Fruit fly (Drosophila melanogaster): ENCODE results near the gene eyg.

eyg gene

dm6 chr3L:12468016-12468415 is at the start of gene eyg:
Gene eyg, minus strand, starts transcription at chr3L:12468021.
- TF ChIP-seq h (optimal IDR thresholded peaks at IDR 0.05) (no peak), Sin3A (optimal IDR thresholded peaks at IDR 0.05) (no peak), ttk (optimal IDR thresholded peaks at IDR 0.05) (no peak), Myc (optimal IDR thresholded peaks at IDR 0.05) (no peak), psq (optimal IDR thresholded peaks at IDR 0.05) (no peak), insv (optimal IDR thresholded peaks at IDR 0.05) (no peak)

DNA sequence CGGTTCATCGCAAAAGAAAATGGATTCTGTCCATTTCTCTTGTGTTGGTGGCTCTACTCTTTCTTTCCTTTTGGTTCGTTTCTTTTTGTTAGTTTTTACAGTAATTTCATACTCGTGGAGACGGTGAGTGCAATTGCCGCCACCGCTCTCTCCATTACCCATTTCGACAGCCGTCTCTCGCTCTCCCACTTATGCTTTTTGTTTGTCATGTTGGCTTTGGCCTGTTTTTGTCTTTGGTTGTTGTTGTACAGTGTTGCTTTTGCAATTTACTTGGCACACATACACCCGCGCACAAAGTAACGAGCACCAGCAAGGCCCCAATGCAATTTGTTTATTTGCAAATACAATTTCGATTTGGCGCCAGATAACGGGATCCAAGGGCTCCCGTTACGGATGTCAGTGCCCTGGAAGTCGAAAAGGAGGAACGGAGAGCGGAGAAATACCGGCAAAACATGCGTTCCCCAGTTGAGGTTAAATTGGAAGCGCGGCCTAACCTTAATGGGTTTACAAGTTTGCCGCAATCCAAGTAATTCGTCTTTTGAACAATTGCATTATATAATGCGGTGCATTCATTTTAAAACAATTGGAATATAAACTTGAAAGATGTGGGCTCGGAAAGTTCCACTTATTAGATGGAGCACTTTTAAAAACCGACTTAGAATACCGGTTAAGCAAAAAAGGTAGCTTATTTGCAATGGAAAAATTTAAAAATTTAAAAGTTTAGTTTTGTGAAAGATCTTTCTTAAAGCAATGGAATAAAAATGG is 48.1 kb upstream of the eyg start:
- TF ChIP-seq insv (optimal IDR thresholded peaks at IDR 0.05) (no peak), psq (optimal IDR thresholded peaks at IDR 0.05) (no peak), ttk (optimal IDR thresholded peaks at IDR 0.05) (no peak), Myc (optimal IDR thresholded peaks at IDR 0.05) (no peak), h (optimal IDR thresholded peaks at IDR 0.05) (no peak), Sin3A (optimal IDR thresholded peaks at IDR 0.05) (no peak)

dm6 chr3L:12514762-12515215 is 47.0 kb upstream of the eyg start, which contains the start of the genes sti and tral:
Gene sti, minus strand, starts transcription at chr3L:12514815.
Gene tral, plus strand, starts transcription at chr3L:12515059.
- TF ChIP-seq ttk (optimal IDR thresholded peaks at IDR 0.05) = no peak
- TF ChIP-seq Sin3A (optimal IDR thresholded peaks at IDR 0.05) = no peak
- TF ChIP-seq insv (optimal IDR thresholded peaks at IDR 0.05) = no peak
- no peak for TF ChIP-seq psq (optimal IDR thresholded peaks at IDR 0.05)
- TF ChIP-seq Myc (optimal IDR thresholded peaks at IDR 0.05) = no peak
- TF ChIP-seq h (optimal IDR thresholded peaks at IDR 0.05) = no peak

DNA sequence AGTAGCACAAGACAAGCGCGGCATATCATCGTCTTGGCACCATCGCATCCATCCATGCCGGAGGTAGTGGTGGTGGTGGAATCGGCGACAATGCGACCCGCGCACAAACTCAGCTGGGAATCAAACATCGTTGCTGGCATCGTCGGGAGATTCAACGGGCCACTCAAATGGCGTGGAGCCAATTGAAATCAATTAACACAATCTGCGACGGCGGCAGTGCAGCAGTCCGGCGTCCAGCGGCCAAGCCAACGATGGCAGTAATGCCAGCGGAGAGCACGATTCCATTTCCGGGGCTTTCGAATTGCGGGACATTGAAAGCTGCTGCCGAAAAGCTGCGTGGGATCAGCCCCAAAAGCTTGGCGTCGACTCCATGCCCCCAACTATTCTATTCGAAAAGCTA is 39.8 kb upstream of the eyg start, which contains the start of gene CG10654:
TSS of gene CG10654 (minus strand) at position 270 of the 400 bp plus-strand sequence.
- TF ChIP-seq Myc (optimal IDR thresholded peaks at IDR 0.05) (no peak), insv (optimal IDR thresholded peaks at IDR 0.05) (no peak), ttk (optimal IDR thresholded peaks at IDR 0.05) (no peak), psq (optimal IDR thresholded peaks at IDR 0.05) (no peak), Sin3A (optimal IDR thresholded peaks at IDR 0.05) (no peak), h (optimal IDR thresholded peaks at IDR 0.05) (no peak)

dm6 chr3L:12506963-12507552 is 39.2 kb upstream of the eyg start:
- TF ChIP-seq insv (optimal IDR thresholded peaks at IDR 0.05) (no peak), h (optimal IDR thresholded peaks at IDR 0.05) (no peak), Myc (optimal IDR thresholded peaks at IDR 0.05) (no peak), Sin3A (optimal IDR thresholded peaks at IDR 0.05) (no peak), psq (optimal IDR thresholded peaks at IDR 0.05) (no peak), ttk (optimal IDR thresholded peaks at IDR 0.05) (no peak)

DNA sequence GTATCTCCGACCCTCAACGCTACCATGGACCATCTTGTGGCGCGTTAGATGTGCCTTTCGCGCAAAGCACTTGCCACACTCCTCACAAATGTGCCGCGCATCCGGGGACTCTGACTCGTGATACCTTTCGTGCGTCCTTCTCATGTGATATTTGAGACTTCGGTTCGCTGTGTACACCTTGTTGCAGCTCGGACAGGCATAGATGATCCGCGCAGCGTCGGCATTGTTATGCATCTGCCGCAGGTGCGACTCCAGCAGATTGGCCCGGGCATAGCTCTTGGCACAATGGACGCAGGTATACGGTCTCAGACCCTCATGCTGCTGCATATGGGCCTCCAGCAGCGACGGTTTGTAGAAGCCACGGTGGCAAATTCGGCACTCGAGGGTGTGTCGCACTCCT is 38.2 kb upstream of the eyg start:
- TF ChIP-seq insv (optimal IDR thresholded peaks at IDR 0.05) (no peak), psq (optimal IDR thresholded peaks at IDR 0.05) (no peak), h (optimal IDR thresholded peaks at IDR 0.05) (no peak), ttk (optimal IDR thresholded peaks at IDR 0.05) (no peak), Sin3A (optimal IDR thresholded peaks at IDR 0.05) (no peak), Myc (optimal IDR thresholded peaks at IDR 0.05) (no peak)

dm6 chr3L:12503865-12504650 is 36.2 kb upstream of the eyg start, which contains the start of the genes CG10646 and vih:
Gene CG10646, minus strand, starts transcription at chr3L:12503894.
Gene vih, plus strand, starts transcription at chr3L:12504292.
- TF ChIP-seq ttk (optimal IDR thresholded peaks at IDR 0.05) (no peak), insv (optimal IDR thresholded peaks at IDR 0.05) (no peak), Myc (optimal IDR thresholded peaks at IDR 0.05) (no peak), psq (optimal IDR thresholded peaks at IDR 0.05) (no peak), h (optimal IDR thresholded peaks at IDR 0.05) (no peak), Sin3A (optimal IDR thresholded peaks at IDR 0.05) (no peak)

- TF ChIP-seq insv (optimal IDR thresholded peaks at IDR 0.05) (no peak), h (optimal IDR thresholded peaks at IDR 0.05) (no peak), Myc (optimal IDR thresholded peaks at IDR 0.05) (no peak), ttk (optimal IDR thresholded peaks at IDR 0.05) (no peak), Sin3A (optimal IDR thresholded peaks at IDR 0.05) (no peak), psq (optimal IDR thresholded peaks at IDR 0.05) (no peak)
Observed at dm6 chr3L:12501249-12501648, 33.4 kb upstream of the eyg start, which contains the start of the genes CG10638 and CG10681. Gene CG10638, minus strand, starts transcription at chr3L:12501311. Gene CG10681, plus strand, starts transcription at chr3L:12501513.

DNA sequence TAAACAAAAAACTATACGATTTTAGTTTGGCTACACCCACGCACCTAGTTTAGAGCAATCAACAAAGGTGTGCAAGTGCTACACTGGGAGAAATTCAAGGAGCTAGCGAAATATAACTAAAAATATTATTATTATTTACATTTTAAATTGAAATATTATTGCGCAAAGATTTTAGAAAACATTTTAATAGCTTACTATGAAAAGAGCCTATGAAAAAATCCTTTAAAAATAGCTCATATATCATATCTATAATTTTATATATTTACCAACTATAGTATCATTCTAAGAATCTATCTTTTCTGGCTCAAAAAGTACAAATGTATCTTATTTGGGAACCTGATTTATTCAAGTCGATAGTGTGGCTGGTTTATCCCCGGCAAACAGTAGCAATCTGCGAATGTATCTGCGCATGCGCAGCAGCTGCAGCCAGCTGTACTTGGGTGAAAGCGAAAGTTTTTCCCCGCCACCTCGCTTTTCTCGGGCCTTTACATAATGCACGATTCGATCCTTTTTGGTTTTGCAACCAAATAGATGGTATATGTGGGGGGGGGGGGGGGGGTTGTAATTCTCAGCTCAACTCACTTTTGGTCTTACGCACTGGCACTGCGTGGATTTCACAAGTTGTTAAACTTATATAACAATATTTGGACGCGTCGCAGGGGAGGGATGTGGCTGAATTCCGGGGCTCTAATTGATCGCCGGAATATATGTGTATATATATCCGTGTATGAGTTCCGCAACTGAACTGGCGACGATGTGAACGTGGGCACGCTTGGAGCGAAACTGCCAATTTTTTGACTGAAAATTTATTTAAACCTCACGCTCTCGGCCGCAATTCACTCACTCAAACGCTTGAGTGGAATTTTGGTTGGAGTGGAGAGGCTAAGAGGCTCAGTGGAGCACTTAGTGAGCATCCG is 28.9 kb upstream of the eyg start, which contains the start of gene CG10657:
TSS of gene CG10657 (minus strand) at position 789 of the 917 bp plus-strand sequence.
- TF ChIP-seq Sin3A (optimal IDR thresholded peaks at IDR 0.05) = no peak
- no peak for TF ChIP-seq insv (optimal IDR thresholded peaks at IDR 0.05)
- no peak for TF ChIP-seq psq (optimal IDR thresholded peaks at IDR 0.05)
- TF ChIP-seq ttk (optimal IDR thresholded peaks at IDR 0.05) = no peak
- no peak for TF ChIP-seq h (optimal IDR thresholded peaks at IDR 0.05)
- no peak for TF ChIP-seq Myc (optimal IDR thresholded peaks at IDR 0.05)

DNA sequence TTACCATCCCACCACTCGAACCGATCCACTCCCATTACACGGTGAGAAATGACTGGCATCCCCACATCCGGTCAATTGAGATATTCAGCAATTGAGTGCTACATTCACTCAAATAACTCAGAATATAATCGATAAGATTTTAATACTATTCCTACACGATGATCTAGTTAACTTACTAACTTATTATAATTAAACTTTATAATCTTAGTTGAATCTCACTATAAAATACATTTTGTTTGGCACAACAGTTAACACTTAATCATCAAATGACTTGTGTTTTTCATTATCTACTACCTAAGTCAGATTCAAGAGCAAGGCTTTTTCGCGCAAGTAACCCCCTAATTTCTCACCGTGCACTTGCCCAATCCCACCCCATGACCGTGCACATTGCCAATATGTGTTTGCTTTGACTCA is 27.5 kb upstream of the eyg start:
- no peak for TF ChIP-seq Sin3A (optimal IDR thresholded peaks at IDR 0.05)

DNA sequence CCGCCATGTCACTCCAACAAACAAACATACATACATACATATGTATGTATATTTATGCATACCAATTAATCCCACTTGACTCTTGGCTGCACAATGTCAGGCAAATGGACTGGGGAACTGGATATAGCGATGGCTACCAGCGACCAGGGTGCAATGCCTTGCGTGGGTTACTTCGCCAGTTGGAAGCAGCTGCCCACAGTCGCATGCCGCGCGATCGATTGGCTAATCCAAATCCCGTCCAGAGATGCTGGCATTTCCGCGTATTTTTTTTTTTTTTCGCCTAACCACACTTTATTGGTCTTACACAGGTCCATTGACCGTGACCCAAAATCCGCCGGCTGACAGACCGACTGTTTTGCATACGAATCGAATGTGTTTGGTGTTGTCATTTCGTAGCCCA is 26.5 kb upstream of the eyg start:
- TF ChIP-seq h (optimal IDR thresholded peaks at IDR 0.05) = no peak
- no peak for TF ChIP-seq Sin3A (optimal IDR thresholded peaks at IDR 0.05)
- TF ChIP-seq Myc (optimal IDR thresholded peaks at IDR 0.05) = no peak
- no peak for TF ChIP-seq ttk (optimal IDR thresholded peaks at IDR 0.05)
- no peak for TF ChIP-seq psq (optimal IDR thresholded peaks at IDR 0.05)
- no peak for TF ChIP-seq insv (optimal IDR thresholded peaks at IDR 0.05)

Data from Kc167 (cell line).